Fruit fly (Drosophila melanogaster) whole organism, embryonic: Measurements from ENCODE around the gene CG3625.
A peak's percentile ranks its signal among the peaks of the same experiment; 100 is the strongest.

Source experiments
- ATbp ChIP-seq: fragments of 200-800 bp; sonication (Bioruptor generic); optimal IDR thresholded peaks from 2 replicates; lab custom pipeline; 2017; ENCODE audit warnings: missing biosample characterization, mild to moderate bottlenecking, missing genetic modification characterization, missing genetic modification reagents
- Adf1 ChIP-seq: fragments of 200-800 bp; sonication (Bioruptor generic); IDR thresholded peaks from 2 replicates; pipeline ENCODE4 v1.3.6; 2022; ENCODE audit warnings: missing biosample characterization, missing genetic modification characterization
- Asciz ChIP-seq: fragments of 200-800 bp; sonication (Bioruptor generic); optimal IDR thresholded peaks from 2 replicates; lab custom pipeline; 2017; ENCODE audit warnings: missing biosample characterization, mild to moderate bottlenecking, missing genetic modification characterization, missing genetic modification reagents
- Blimp-1 ChIP-seq: fragments of 200-800 bp; sonication (Bioruptor generic); optimal IDR thresholded peaks from 3 replicates; lab custom pipeline; 2018; ENCODE audit warnings: missing biosample characterization, missing genetic modification characterization, mild to moderate bottlenecking, moderate library complexity, missing genetic modification reagents
- BtbVII ChIP-seq: fragments of 200-800 bp; sonication (Bioruptor generic); optimal IDR thresholded peaks from 3 replicates; lab custom pipeline; 2017; ENCODE audit warnings: missing biosample characterization, mild to moderate bottlenecking, missing genetic modification characterization
- CG10267 ChIP-seq: fragments of 200-800 bp; sonication (Bioruptor generic); optimal IDR thresholded peaks from 2 replicates; lab custom pipeline; 2018; ENCODE audit warnings: missing biosample characterization, mild to moderate bottlenecking, missing genetic modification characterization, moderate library complexity
- CG11456 ChIP-seq: fragments of 200-800 bp; sonication (Bioruptor generic); IDR thresholded peaks from 3 replicates; pipeline ENCODE4 v1.3.6; 2022; ENCODE audit warnings: missing biosample characterization, missing genetic modification characterization
- CG13775 ChIP-seq: fragments of 200-800 bp; sonication (Bioruptor generic); optimal IDR thresholded peaks from 3 replicates; lab custom pipeline; 2017; ENCODE audit warnings: missing biosample characterization, mild to moderate bottlenecking, missing genetic modification characterization
- CG14441 ChIP-seq: fragments of 200-800 bp; sonication (Bioruptor generic); IDR thresholded peaks from 2 replicates; pipeline ENCODE4 v1.3.6; 2022; ENCODE audit warnings: missing biosample characterization, missing genetic modification characterization
- CG15011 ChIP-seq: fragments of 200-800 bp; sonication (Bioruptor generic); optimal IDR thresholded peaks from 3 replicates; lab custom pipeline; 2018; ENCODE audit warnings: missing biosample characterization, mild to moderate bottlenecking, missing genetic modification characterization
- CG16779 ChIP-seq: fragments of 200-800 bp; sonication (Bioruptor generic); IDR thresholded peaks from 2 replicates; pipeline ENCODE4 v1.3.6; 2022; ENCODE audit warnings: missing biosample characterization, missing genetic modification characterization
- CG17328 ChIP-seq: fragments of 200-800 bp; sonication (Bioruptor generic); IDR thresholded peaks from 2 replicates; pipeline ENCODE4 v1.3.6; 2022; ENCODE audit warnings: missing biosample characterization, missing genetic modification characterization
- CG17912 ChIP-seq: fragments of 200-800 bp; sonication (Bioruptor generic); optimal IDR thresholded peaks from 2 replicates; lab custom pipeline; 2018; ENCODE audit warnings: missing biosample characterization, mild to moderate bottlenecking, missing genetic modification characterization
- CG18476 ChIP-seq: fragments of 200-800 bp; sonication (Bioruptor generic); optimal IDR thresholded peaks from 2 replicates; lab custom pipeline; 2016; ENCODE audit warnings: missing biosample characterization, mild to moderate bottlenecking, missing genetic modification characterization
- CG31441 ChIP-seq: fragments of 200-800 bp; sonication (Bioruptor generic); IDR thresholded peaks from 2 replicates; pipeline ENCODE4 v1.3.6; 2022; ENCODE audit warnings: missing biosample characterization, missing genetic modification characterization
- CG3163 ChIP-seq: fragments of 200-800 bp; sonication (Bioruptor generic); optimal IDR thresholded peaks from 3 replicates; lab custom pipeline; 2016; ENCODE audit warnings: missing biosample characterization, missing genetic modification characterization
- CG4360 ChIP-seq: fragments of 200-800 bp; sonication (Bioruptor generic); IDR thresholded peaks from 2 replicates; pipeline ENCODE4 v1.3.6; 2022; ENCODE audit warnings: missing biosample characterization, missing genetic modification characterization
- CG7357 ChIP-seq: fragments of 200-800 bp; sonication (Bioruptor generic); IDR thresholded peaks from 3 replicates; pipeline ENCODE4 v1.3.6; 2022; ENCODE audit warnings: missing biosample characterization, missing genetic modification characterization
- CG7839 ChIP-seq: fragments of 200-800 bp; sonication (Bioruptor generic); optimal IDR thresholded peaks from 3 replicates; lab custom pipeline; 2018; ENCODE audit warnings: missing biosample characterization, mild to moderate bottlenecking, missing genetic modification characterization, moderate library complexity
- CG8478 ChIP-seq: fragments of >200 bp; optimal IDR thresholded peaks from 2 replicates; lab custom pipeline; 2018
- CkIIα-i1 ChIP-seq: fragments of 200-800 bp; sonication (Bioruptor generic); IDR thresholded peaks from 2 replicates; pipeline ENCODE4 v1.3.6; 2022; ENCODE audit warnings: missing biosample characterization, missing genetic modification characterization
- D19B ChIP-seq: fragments of 200-800 bp; sonication (Bioruptor generic); optimal IDR thresholded peaks from 2 replicates; lab custom pipeline; 2017; ENCODE audit warnings: missing biosample characterization, mild to moderate bottlenecking, missing genetic modification characterization
- Dp ChIP-seq: fragments of 200-800 bp; sonication (Bioruptor generic); optimal IDR thresholded peaks from 2 replicates; lab custom pipeline; 2018; ENCODE audit warnings: missing biosample characterization, mild to moderate bottlenecking, missing genetic modification characterization, moderate library complexity
- HLH4C ChIP-seq: fragments of 200-800 bp; sonication (Bioruptor generic); IDR thresholded peaks from 3 replicates; pipeline ENCODE4 v1.3.6; 2022; ENCODE audit warnings: missing biosample characterization, missing genetic modification characterization; ENCODE audit not compliant: partially characterized antibody
- HLH54F ChIP-seq: fragments of 200-800 bp; sonication (Bioruptor generic); optimal IDR thresholded peaks from 3 replicates; lab custom pipeline; 2016; ENCODE audit warnings: missing biosample characterization, missing genetic modification characterization
- Hr39 ChIP-seq: fragments of >200 bp; optimal IDR thresholded peaks from 2 replicates; lab custom pipeline; 2017
- Lpt ChIP-seq: fragments of >200 bp; optimal IDR thresholded peaks from 2 replicates; lab custom pipeline; 2018; ENCODE audit warnings: missing biosample characterization, missing genetic modification characterization
- Med ChIP-seq: fragments of 200-800 bp; sonication (Bioruptor generic); peaks from one replicate; lab custom pipeline; 2016; ENCODE audit warnings: missing biosample characterization, missing genetic modification characterization, mild to moderate bottlenecking, inconsistent platforms, moderate library complexity
- Oaz ChIP-seq: fragments of 200-800 bp; sonication (Bioruptor generic); IDR thresholded peaks from 2 replicates; pipeline ENCODE4 v1.3.6; 2022; ENCODE audit warnings: missing biosample characterization, missing genetic modification characterization
- Opbp ChIP-seq: fragments of 200-800 bp; sonication (Bioruptor generic); IDR thresholded peaks from 3 replicates; pipeline ENCODE4 v1.3.6; 2022; ENCODE audit warnings: missing biosample characterization, missing genetic modification characterization; ENCODE audit not compliant: partially characterized antibody
- PHDP ChIP-seq: fragments of 200-800 bp; sonication (Bioruptor generic); optimal IDR thresholded peaks from 3 replicates; lab custom pipeline; 2018; ENCODE audit warnings: missing biosample characterization, mild to moderate bottlenecking, missing genetic modification characterization, moderate library complexity
- Ptx1 ChIP-seq: fragments of 200-800 bp; sonication (Bioruptor generic); IDR thresholded peaks from 2 replicates; pipeline ENCODE4 v1.3.6; 2022; ENCODE audit warnings: missing biosample characterization, missing genetic modification characterization
- Tbp ChIP-seq: fragments of >200 bp; optimal IDR thresholded peaks from 2 replicates; lab custom pipeline; 2018; ENCODE audit warnings: missing biosample characterization, missing genetic modification characterization
- ac ChIP-seq: fragments of 200-800 bp; sonication (Bioruptor generic); optimal IDR thresholded peaks from 3 replicates; lab custom pipeline; 2017; ENCODE audit warnings: missing biosample characterization, mild to moderate bottlenecking, missing genetic modification characterization
- bowl ChIP-seq: fragments of 200-800 bp; sonication (Bioruptor generic); IDR thresholded peaks from 2 replicates; pipeline ENCODE4 v1.3.6; 2022; ENCODE audit warnings: missing biosample characterization, missing genetic modification characterization
- chn ChIP-seq: fragments of 200-800 bp; sonication (Bioruptor generic); optimal IDR thresholded peaks from 2 replicates; lab custom pipeline; 2016; ENCODE audit warnings: missing biosample characterization, missing genetic modification characterization
- emc ChIP-seq: fragments of 200-800 bp; sonication (Bioruptor generic); optimal IDR thresholded peaks from 2 replicates; lab custom pipeline; 2016; ENCODE audit warnings: missing biosample characterization, missing genetic modification characterization
- fd64A ChIP-seq: fragments of 200-800 bp; sonication (Bioruptor generic); optimal IDR thresholded peaks from 3 replicates; lab custom pipeline; 2018; ENCODE audit warnings: missing biosample characterization, mild to moderate bottlenecking, missing genetic modification characterization
- fd96Cb ChIP-seq: fragments of 200-800 bp; sonication (Bioruptor generic); optimal IDR thresholded peaks from 2 replicates; lab custom pipeline; 2018; ENCODE audit warnings: missing biosample characterization, mild to moderate bottlenecking, missing genetic modification characterization, moderate library complexity
- hbn ChIP-seq: fragments of 200-800 bp; sonication (Bioruptor generic); IDR thresholded peaks from 2 replicates; pipeline ENCODE4 v1.3.6; 2022; ENCODE audit warnings: missing biosample characterization, missing genetic modification characterization; ENCODE audit not compliant: partially characterized antibody
- kni ChIP-seq: fragments of 200-800 bp; sonication (Bioruptor generic); optimal IDR thresholded peaks from 3 replicates; lab custom pipeline; 2017; ENCODE audit warnings: mild to moderate bottlenecking, missing biosample characterization, missing genetic modification reagents, missing genetic modification characterization
- maf-S ChIP-seq: fragments of 200-800 bp; sonication (Bioruptor generic); optimal IDR thresholded peaks from 2 replicates; lab custom pipeline; 2016; ENCODE audit warnings: missing biosample characterization, missing genetic modification characterization
- nmo ChIP-seq: fragments of 200-800 bp; sonication (Bioruptor generic); optimal IDR thresholded peaks from 2 replicates; lab custom pipeline; 2018; ENCODE audit warnings: missing biosample characterization, mild to moderate bottlenecking, missing genetic modification characterization, moderate library complexity
- onecut ChIP-seq: fragments of 200-800 bp; sonication (Bioruptor generic); IDR thresholded peaks from 2 replicates; pipeline ENCODE4 v1.3.6; 2022; ENCODE audit warnings: missing biosample characterization, missing genetic modification characterization
- pnt ChIP-seq: fragments of 200-800 bp; sonication (Bioruptor generic); optimal IDR thresholded peaks from 3 replicates; lab custom pipeline; 2016; ENCODE audit warnings: missing biosample characterization, missing genetic modification characterization
- run ChIP-seq: fragments of 200-800 bp; sonication (Bioruptor generic); optimal IDR thresholded peaks from 3 replicates; lab custom pipeline; 2018; ENCODE audit warnings: missing biosample characterization, mild to moderate bottlenecking, missing genetic modification characterization
- schlank ChIP-seq: fragments of 200-800 bp; sonication (Bioruptor generic); optimal IDR thresholded peaks from 2 replicates; lab custom pipeline; 2018; ENCODE audit warnings: missing biosample characterization, mild to moderate bottlenecking, missing genetic modification characterization
- slbo ChIP-seq: fragments of 200-800 bp; sonication (Bioruptor generic); IDR thresholded peaks from 2 replicates; pipeline ENCODE4 v1.3.6; 2022; ENCODE audit warnings: missing biosample characterization, missing genetic modification characterization
- toy ChIP-seq: fragments of 200-800 bp; sonication (Bioruptor generic); IDR thresholded peaks from 2 replicates; pipeline ENCODE4 v1.3.6; 2022; ENCODE audit warnings: missing biosample characterization, missing genetic modification characterization
- unc-4 ChIP-seq: fragments of 200-800 bp; sonication (Bioruptor generic); IDR thresholded peaks from 2 replicates; pipeline ENCODE4 v1.3.6; 2022; ENCODE audit warnings: missing biosample characterization, missing genetic modification characterization; ENCODE audit not compliant: partially characterized antibody
- usp ChIP-seq: fragments of >200 bp; optimal IDR thresholded peaks from 2 replicates; lab custom pipeline; 2017; ENCODE audit warnings: missing biosample characterization, missing genetic modification characterization
- vnd ChIP-seq: fragments of 200-800 bp; sonication (Bioruptor generic); IDR thresholded peaks from 3 replicates; pipeline ENCODE4 v1.3.6; 2022; ENCODE audit warnings: missing biosample characterization, missing genetic modification characterization; ENCODE audit not compliant: partially characterized antibody

Gene CG3625

dm6 chr2L:283071-283482, 8.5 kb downstream of the CG3625 start, which contains the start of gene CG11601 (continued):
- no peak for TF ChIP-seq Opbp
- no peak for TF ChIP-seq CG8478
- no peak for TF ChIP-seq Asciz
- peak; percentile 88 for TF ChIP-seq Med (GFP tag; lab: Kevin White, UChicago)
- TF ChIP-seq hbn (GFP tag; lab: Robert Waterston, UW), result peak; percentile 25; the same call in 1 of the 2 replicates
- no peak for TF ChIP-seq CG31441 (GFP tag; lab: Robert Waterston, UW)
- no peak for TF ChIP-seq Hr39 (lab: Kevin White, UChicago)
- TF ChIP-seq Blimp-1 (GFP tag; lab: Kevin White, UChicago), result no peak
- TF ChIP-seq CG16779 (GFP tag; lab: Robert Waterston, UW), result no peak
- peak; percentile 16 for TF ChIP-seq emc (GFP tag; lab: Kevin White, UChicago)
- TF ChIP-seq vnd (GFP tag; lab: Robert Waterston, UW), result 0 out of 3 replicates have a peak, but pooled peaks have one; percentile 19
- peak; percentile 0 for TF ChIP-seq pnt (GFP tag; lab: Kevin White, UChicago)
- TF ChIP-seq CG13775 (GFP tag; lab: Kevin White, UChicago), result peak; percentile 38
- TF ChIP-seq schlank (tag; lab: Kevin White, UChicago), result no peak
- peak; percentile 47 for TF ChIP-seq PHDP
- TF ChIP-seq ac (GFP tag; lab: Kevin White, UChicago), result no peak
- no peak for TF ChIP-seq CG3163
- TF ChIP-seq chn (GFP tag; lab: Kevin White, UChicago), result peak; percentile 19
- 0 out of 2 replicates have a peak, but pooled peaks have one; percentile 24 for TF ChIP-seq unc-4 (GFP tag; lab: Robert Waterston, UW)
- TF ChIP-seq toy (GFP tag; lab: Robert Waterston, UW), result no peak
- TF ChIP-seq CG18476 (GFP tag; lab: Kevin White, UChicago), result no peak
- TF ChIP-seq Oaz (GFP tag; lab: Robert Waterston, UW), result 0 out of 2 replicates have a peak, but pooled peaks have one; percentile 15
- no peak for TF ChIP-seq CG4360 (GFP tag; lab: Robert Waterston, UW)
- TF ChIP-seq CG15011 (GFP tag; lab: Kevin White, UChicago), result no peak
- no peak for TF ChIP-seq fd96Cb (tag; lab: Kevin White, UChicago)
- no peak for TF ChIP-seq Lpt (GFP tag; lab: Kevin White, UChicago)
- peak; percentile 57 for TF ChIP-seq slbo (GFP tag; lab: Robert Waterston, UW)
- peak; percentile 51; the same call in 2 of the 3 replicates for TF ChIP-seq HLH4C (GFP tag; lab: Robert Waterston, UW)
- peak; percentile 47 for TF ChIP-seq onecut
- TF ChIP-seq maf-S (GFP tag; lab: Kevin White, UChicago), result peak; percentile 33
- TF ChIP-seq CG14441 (GFP tag; lab: Robert Waterston, UW), result 0 out of 2 replicates have a peak, but pooled peaks have one; percentile 26
- TF ChIP-seq run, result no peak
- peak; percentile 53; the same call in 1 of the 2 replicates for TF ChIP-seq CG17328 (GFP tag; lab: Robert Waterston, UW)
- no peak for TF ChIP-seq fd64A
- peak; percentile 34 for TF ChIP-seq HLH54F (GFP tag; lab: Kevin White, UChicago)
- TF ChIP-seq ATbp (GFP tag; lab: Kevin White, UChicago), result no peak
- no peak for TF ChIP-seq CG17912 (GFP tag; lab: Kevin White, UChicago)
- TF ChIP-seq CG10267 (tag; lab: Kevin White, UChicago), result no peak
- no peak for TF ChIP-seq bowl (GFP tag; lab: Robert Waterston, UW)
- TF ChIP-seq Adf1, result no peak
- TF ChIP-seq Ptx1 (GFP tag; lab: Robert Waterston, UW), result peak; percentile 50
- TF ChIP-seq kni (GFP tag; lab: Kevin White, UChicago), result peak; percentile 24
- no peak for TF ChIP-seq usp (GFP tag; lab: Kevin White, UChicago)
- peak; percentile 67; the same call in 2 of the 3 replicates for TF ChIP-seq CG7357 (GFP tag; lab: Robert Waterston, UW)
- no peak for TF ChIP-seq BtbVII
- TF ChIP-seq D19B (GFP tag; lab: Kevin White, UChicago), result no peak
- no peak for TF ChIP-seq Tbp
- TF ChIP-seq CkIIα-i1 (GFP tag; lab: Robert Waterston, UW), result no peak
- peak; percentile 61 for TF ChIP-seq Dp (GFP tag; lab: Kevin White, UChicago)
- peak; percentile 63 for TF ChIP-seq nmo (GFP tag; lab: Kevin White, UChicago)
- TF ChIP-seq CG11456, result peak; percentile 53; the same call in 1 of the 3 replicates
- no peak for TF ChIP-seq CG7839 (tag; lab: Kevin White, UChicago)
